Fruit fly (Drosophila melanogaster): Measurements from ENCODE around the gene ND-20L.

ND-20L gene

dm6 chr3R:29540948-29541741 lies 25.6 kb downstream of the ND-20L start (continued):
- TF ChIP-seq Atf3 (GFP tag; optimal IDR thresholded peaks at IDR 0.05) (no peak), CG8765 (GFP tag; IDR thresholded peaks at IDR 0.05) (peak; percentile 50; the same call in 1 of the 2 replicates), nmo (GFP tag; optimal IDR thresholded peaks at IDR 0.05) (peak; percentile 20), CG2875 (GFP tag; optimal IDR thresholded peaks at IDR 0.05) (no peak), Blimp-1 (GFP tag; optimal IDR thresholded peaks at IDR 0.05) (peak; percentile 3), CG14860 (GFP tag; IDR thresholded peaks at IDR 0.05; ENCODE audit: partially characterized antibody) (no peak), z (GFP tag; IDR thresholded peaks at IDR 0.05) (no peak), en (GFP tag; optimal IDR thresholded peaks at IDR 0.05) (no peak), row (GFP tag; IDR thresholded peaks at IDR 0.05) (peak; percentile 47; the same call in 2 of the 3 replicates), lola (GFP tag; optimal IDR thresholded peaks at IDR 0.05) (peak in 1 of 3 experiments; percentile 61), CG14710 (tag; optimal IDR thresholded peaks at IDR 0.05) (peak; percentile 51), CG17829 (tag; optimal IDR thresholded peaks at IDR 0.05) (peak; percentile 41), pb (GFP tag; optimal IDR thresholded peaks at IDR 0.05) (no peak), Jarid2 (GFP tag; optimal IDR thresholded peaks at IDR 0.05) (peak; percentile 1), gem (tag; optimal IDR thresholded peaks at IDR 0.05) (peak; percentile 49), zen (tag; optimal IDR thresholded peaks at IDR 0.05) (peak; percentile 30), trem (tag; optimal IDR thresholded peaks at IDR 0.05) (peak; percentile 37), D19A (tag; optimal IDR thresholded peaks at IDR 0.05) (peak; percentile 28), Deaf1 (tag; optimal IDR thresholded peaks at IDR 0.05) (no peak), prd (optimal IDR thresholded peaks at IDR 0.05) (no peak), prd (GFP tag; IDR thresholded peaks at IDR 0.05) (peak; percentile 48; the same call in 1 of the 3 replicates), tap (tag; optimal IDR thresholded peaks at IDR 0.05) (no peak), cg (GFP tag; optimal IDR thresholded peaks at IDR 0.05) (peak; percentile 51), CG13775 (GFP tag; optimal IDR thresholded peaks at IDR 0.05) (peak; percentile 20), CG11723 (GFP tag; optimal IDR thresholded peaks at IDR 0.05) (no peak), D (optimal IDR thresholded peaks at IDR 0.05) (no peak), D (GFP tag; optimal IDR thresholded peaks at IDR 0.05) (peak; percentile 41), sens-2 (GFP tag; IDR thresholded peaks at IDR 0.05) (no peak), ap (GFP tag; IDR thresholded peaks at IDR 0.05) (no peak), ERR (GFP tag; optimal IDR thresholded peaks at IDR 0.05) (no peak), nau (GFP tag; optimal IDR thresholded peaks at IDR 0.05) (no peak), CoRest (tag; optimal IDR thresholded peaks at IDR 0.05) (peak; percentile 23), tx (GFP tag; optimal IDR thresholded peaks at IDR 0.05) (no peak), CG15696 (tag; optimal IDR thresholded peaks at IDR 0.05) (peak; percentile 70), CG10959 (GFP tag; IDR thresholded peaks at IDR 0.05) (peak; percentile 39; the same call in 1 of the 2 replicates), CG1647 (GFP tag; optimal IDR thresholded peaks at IDR 0.05) (no peak), CG33557 (GFP tag; optimal IDR thresholded peaks at IDR 0.05) (peak; percentile 23), CG9727 (GFP tag; optimal IDR thresholded peaks at IDR 0.05) (peak; percentile 71), Nf-YA (GFP tag; IDR thresholded peaks at IDR 0.05) (no peak), CG18262 (tag; optimal IDR thresholded peaks at IDR 0.05) (peak; percentile 64), fd102C (GFP tag; optimal IDR thresholded peaks at IDR 0.05) (peak; percentile 31), CG31441 (GFP tag; IDR thresholded peaks at IDR 0.05) (peak; percentile 54), Sox102F (GFP tag; optimal IDR thresholded peaks at IDR 0.05) (no peak), sc (optimal IDR thresholded peaks at IDR 0.05) (no peak), sc (GFP tag; optimal IDR thresholded peaks at IDR 0.05) (peak; percentile 19), twi (tag; optimal IDR thresholded peaks at IDR 0.05) (no peak), CG12236 (GFP tag; optimal IDR thresholded peaks at IDR 0.05) (peak; percentile 4), CG2199 (GFP tag; IDR thresholded peaks at IDR 0.05) (peak; percentile 66; the same call in 1 of the 3 replicates), dmrt11E (tag; optimal IDR thresholded peaks at IDR 0.05) (peak; percentile 70)
